Fruit fly (Drosophila melanogaster) whole organism, embryonic: Measurements from ENCODE around the gene CCHa2.

Source experiments
- Adf1 ChIP-seq: fragments of 200-800 bp; sonication (Bioruptor generic); IDR thresholded peaks from 2 replicates; pipeline ENCODE4 v1.3.6; 2022; ENCODE audit warnings: missing biosample characterization, missing genetic modification characterization
- Antp ChIP-seq: fragments of 200-800 bp; sonication (Bioruptor generic); optimal IDR thresholded peaks from 3 replicates; lab custom pipeline; 2016; ENCODE audit warnings: missing biosample characterization, missing genetic modification characterization
- CG10147 ChIP-seq: fragments of 200-800 bp; sonication (Bioruptor generic); optimal IDR thresholded peaks from 2 replicates; lab custom pipeline; 2019; ENCODE audit warnings: missing biosample characterization, mild to moderate bottlenecking, missing genetic modification characterization, moderate library complexity
- CG10209 ChIP-seq: fragments of 200-800 bp; sonication (Bioruptor generic); optimal IDR thresholded peaks from 3 replicates; lab custom pipeline; 2017; ENCODE audit warnings: missing biosample characterization, mild to moderate bottlenecking, missing genetic modification characterization, missing genetic modification reagents
- CG12071 ChIP-seq: fragments of 200-800 bp; sonication (Bioruptor generic); optimal IDR thresholded peaks from 3 replicates; lab custom pipeline; 2018; ENCODE audit warnings: missing biosample characterization, mild to moderate bottlenecking, missing genetic modification characterization
- CG13123 ChIP-seq: fragments of 200-800 bp; sonication (Bioruptor generic); optimal IDR thresholded peaks from 2 replicates; lab custom pipeline; 2016; ENCODE audit warnings: missing biosample characterization, missing genetic modification characterization
- CG13296 ChIP-seq: fragments of 200-800 bp; sonication (Bioruptor generic); optimal IDR thresholded peaks from 3 replicates; lab custom pipeline; 2018; ENCODE audit warnings: missing biosample characterization, mild to moderate bottlenecking, missing genetic modification characterization
- CG13424 ChIP-seq: fragments of 200-800 bp; sonication (Bioruptor generic); optimal IDR thresholded peaks from 2 replicates; lab custom pipeline; 2019; ENCODE audit warnings: missing biosample characterization, mild to moderate bottlenecking, missing genetic modification characterization, moderate library complexity
- CG14860 ChIP-seq: fragments of 200-800 bp; sonication (Bioruptor generic); IDR thresholded peaks from 3 replicates; pipeline ENCODE4 v1.3.6; 2022; ENCODE audit warnings: missing biosample characterization, missing genetic modification characterization; ENCODE audit not compliant: partially characterized antibody
- CG14965 ChIP-seq: fragments of 200-800 bp; sonication (Bioruptor generic); optimal IDR thresholded peaks from 2 replicates; lab custom pipeline; 2016; ENCODE audit warnings: missing biosample characterization, missing genetic modification characterization, borderline replicate concordance
- CG15011 ChIP-seq: fragments of 200-800 bp; sonication (Bioruptor generic); optimal IDR thresholded peaks from 3 replicates; lab custom pipeline; 2018; ENCODE audit warnings: missing biosample characterization, mild to moderate bottlenecking, missing genetic modification characterization
- CG1602 ChIP-seq: fragments of 200-800 bp; sonication (Bioruptor generic); optimal IDR thresholded peaks from 3 replicates; lab custom pipeline; 2016; ENCODE audit warnings: missing biosample characterization, missing genetic modification characterization
- CG2889 ChIP-seq: fragments of 200-800 bp; sonication (Bioruptor generic); IDR thresholded peaks from 3 replicates; pipeline ENCODE4 v1.3.6; 2022; ENCODE audit warnings: missing biosample characterization, missing genetic modification characterization
- CG34376 ChIP-seq: fragments of 200-800 bp; sonication (Bioruptor generic); optimal IDR thresholded peaks from 2 replicates; lab custom pipeline; 2018; ENCODE audit warnings: missing biosample characterization, mild to moderate bottlenecking, missing genetic modification characterization
- CG4282 ChIP-seq: fragments of 200-800 bp; sonication (Bioruptor generic); optimal IDR thresholded peaks from 2 replicates; lab custom pipeline; 2016; ENCODE audit warnings: missing biosample characterization, missing genetic modification characterization
- CG4854 ChIP-seq: fragments of 200-800 bp; sonication (Bioruptor generic); optimal IDR thresholded peaks from 2 replicates; lab custom pipeline; 2016; ENCODE audit warnings: missing biosample characterization, missing genetic modification characterization, inconsistent platforms
- CG5953 ChIP-seq: fragments of 200-800 bp; sonication (Bioruptor generic); IDR thresholded peaks from 2 replicates; pipeline ENCODE4 v1.3.6; 2022; ENCODE audit warnings: missing biosample characterization, missing genetic modification characterization
- CG8924 ChIP-seq: fragments of 200-800 bp; optimal IDR thresholded peaks from 3 replicates; lab custom pipeline; 2019; ENCODE audit warnings: missing biosample characterization, mild to moderate bottlenecking, missing genetic modification characterization, moderate library complexity
- CG8944 ChIP-seq: fragments of 200-800 bp; sonication (Bioruptor generic); optimal IDR thresholded peaks from 3 replicates; lab custom pipeline; 2016; ENCODE audit warnings: missing biosample characterization, missing genetic modification characterization
- CkIIα-i1 ChIP-seq: fragments of 200-800 bp; sonication (Bioruptor generic); IDR thresholded peaks from 2 replicates; pipeline ENCODE4 v1.3.6; 2022; ENCODE audit warnings: missing biosample characterization, missing genetic modification characterization
- CoRest ChIP-seq: fragments of 200-800 bp; sonication (Bioruptor generic); optimal IDR thresholded peaks from 3 replicates; lab custom pipeline; 2018; ENCODE audit warnings: missing biosample characterization, mild to moderate bottlenecking, missing genetic modification characterization, moderate library complexity
- D ChIP-seq, 2 experiments: fragments of 200-800 bp in 1 of 2; fragments of >200 bp in 1 of 2; sonication (Bioruptor generic) in 1 of 2; optimal IDR thresholded peaks; 2 replicates in 1 of 2; 3 replicates in 1 of 2; lab custom pipeline; 2017; ENCODE audit warnings: mild to moderate bottlenecking in 1 of 2, missing biosample characterization in 1 of 2, missing genetic modification characterization in 1 of 2, missing genetic modification reagents in 1 of 2
- E2f2 ChIP-seq: fragments of 200-800 bp; sonication (Bioruptor generic); IDR thresholded peaks from 2 replicates; pipeline ENCODE4 v1.3.6; 2022; ENCODE audit warnings: missing biosample characterization, missing genetic modification characterization
- Eip74EF ChIP-seq, 2 experiments: fragments of 200-800 bp in 1 of 2; fragments of >200 bp in 1 of 2; sonication (Bioruptor generic) in 1 of 2; optimal IDR thresholded peaks; 2 replicates each; lab custom pipeline; 2017 to 2019; ENCODE audit warnings: missing biosample characterization in 2 of 2, missing genetic modification characterization in 2 of 2, mild to moderate bottlenecking in 1 of 2, moderate library complexity in 1 of 2
- Ets97D ChIP-seq: fragments of 200-800 bp; sonication (Bioruptor generic); optimal IDR thresholded peaks from 3 replicates; lab custom pipeline; 2016; ENCODE audit warnings: missing biosample characterization, missing genetic modification characterization
- HLHmδ ChIP-seq: fragments of 200-800 bp; sonication (Bioruptor generic); optimal IDR thresholded peaks from 2 replicates; lab custom pipeline; 2018; ENCODE audit warnings: missing biosample characterization, mild to moderate bottlenecking, missing genetic modification characterization, moderate library complexity
- Nf-YC ChIP-seq: fragments of 200-800 bp; optimal IDR thresholded peaks from 3 replicates; lab custom pipeline; 2019; ENCODE audit warnings: missing biosample characterization, mild to moderate bottlenecking, missing genetic modification characterization, moderate library complexity
- Side ChIP-seq: fragments of 200-800 bp; sonication (Bioruptor generic); optimal IDR thresholded peaks from 2 replicates; lab custom pipeline; 2016; ENCODE audit warnings: missing biosample characterization, missing genetic modification characterization
- Spps ChIP-seq: fragments of 200-800 bp; sonication (Bioruptor generic); optimal IDR thresholded peaks from 2 replicates; lab custom pipeline; 2018; ENCODE audit warnings: missing biosample characterization, mild to moderate bottlenecking, missing genetic modification characterization
- Stat92E ChIP-seq, 3 experiments: fragments of >200 bp in 2 of 3; fragments of 200-800 bp in 1 of 3; sonication (Bioruptor generic) in 1 of 3; optimal IDR thresholded peaks; 2 replicates each; lab custom pipeline; 2017 to 2019; ENCODE audit warnings: missing biosample characterization in 3 of 3, missing genetic modification characterization in 3 of 3, mild to moderate bottlenecking in 1 of 3, moderate library complexity in 1 of 3
- Trl ChIP-seq, 3 experiments: fragments of >200 bp in 2 of 3; fragments of 200-800 bp in 1 of 3; sonication (Bioruptor generic) in 1 of 3; optimal IDR thresholded peaks; 2 replicates in 1 of 3; 3 replicates in 2 of 3; lab custom pipeline; 2016 to 2017; ENCODE audit warnings: missing biosample characterization in 1 of 3, missing genetic modification characterization in 1 of 3
- Xrp1 ChIP-seq: fragments of 200-800 bp; sonication (Bioruptor generic); IDR thresholded peaks from 2 replicates; pipeline ENCODE4 v1.3.6; 2022; ENCODE audit warnings: missing biosample characterization, missing genetic modification characterization
- ac ChIP-seq: fragments of 200-800 bp; sonication (Bioruptor generic); optimal IDR thresholded peaks from 3 replicates; lab custom pipeline; 2017; ENCODE audit warnings: missing biosample characterization, mild to moderate bottlenecking, missing genetic modification characterization
- aop ChIP-seq: fragments of 200-800 bp; sonication (Bioruptor generic); IDR thresholded peaks from 2 replicates; pipeline ENCODE4 v1.3.6; 2022; ENCODE audit warnings: missing biosample characterization, missing genetic modification characterization
- chinmo ChIP-seq: fragments of 200-800 bp; sonication (Bioruptor generic); IDR thresholded peaks from 4 replicates; pipeline ENCODE4 v1.3.6; 2022; ENCODE audit warnings: missing biosample characterization, missing genetic modification characterization; ENCODE audit not compliant: partially characterized antibody
- eyg ChIP-seq: fragments of 200-800 bp; sonication (Bioruptor generic); optimal IDR thresholded peaks from 3 replicates; lab custom pipeline; 2016; ENCODE audit warnings: missing biosample characterization, missing genetic modification characterization
- fd102C ChIP-seq: fragments of 200-800 bp; sonication (Bioruptor generic); optimal IDR thresholded peaks from 2 replicates; lab custom pipeline; 2018; ENCODE audit warnings: missing biosample characterization, mild to moderate bottlenecking, missing genetic modification characterization, moderate library complexity
- fd3F ChIP-seq: fragments of 200-800 bp; sonication (Bioruptor generic); optimal IDR thresholded peaks from 2 replicates; lab custom pipeline; 2018; ENCODE audit warnings: missing biosample characterization, mild to moderate bottlenecking, missing genetic modification characterization, moderate library complexity
- fd64A ChIP-seq: fragments of 200-800 bp; sonication (Bioruptor generic); optimal IDR thresholded peaks from 3 replicates; lab custom pipeline; 2018; ENCODE audit warnings: missing biosample characterization, mild to moderate bottlenecking, missing genetic modification characterization
- fd96Cb ChIP-seq: fragments of 200-800 bp; sonication (Bioruptor generic); optimal IDR thresholded peaks from 2 replicates; lab custom pipeline; 2018; ENCODE audit warnings: missing biosample characterization, mild to moderate bottlenecking, missing genetic modification characterization, moderate library complexity
- ftz-f1 ChIP-seq: fragments of 200-800 bp; sonication (Bioruptor generic); optimal IDR thresholded peaks from 2 replicates; lab custom pipeline; 2016; ENCODE audit warnings: missing biosample characterization, missing genetic modification characterization
- gcm ChIP-seq: fragments of 200-800 bp; sonication (Bioruptor generic); optimal IDR thresholded peaks from 2 replicates; lab custom pipeline; 2019; ENCODE audit warnings: missing biosample characterization, mild to moderate bottlenecking, missing genetic modification characterization, moderate library complexity
- gem ChIP-seq: fragments of 200-800 bp; sonication (Bioruptor generic); optimal IDR thresholded peaks from 2 replicates; lab custom pipeline; 2019; ENCODE audit warnings: missing biosample characterization, mild to moderate bottlenecking, missing genetic modification characterization, moderate library complexity
- klu ChIP-seq: fragments of 200-800 bp; sonication (Bioruptor generic); IDR thresholded peaks from 2 replicates; pipeline ENCODE4 v1.3.6; 2022; ENCODE audit warnings: missing biosample characterization, missing genetic modification characterization
- sd ChIP-seq: fragments of 200-800 bp; sonication (Bioruptor generic); optimal IDR thresholded peaks from 3 replicates; lab custom pipeline; 2018; ENCODE audit warnings: missing biosample characterization, mild to moderate bottlenecking, missing genetic modification characterization, moderate library complexity
- sens-2 ChIP-seq: fragments of 200-800 bp; sonication (Bioruptor generic); IDR thresholded peaks from 2 replicates; pipeline ENCODE4 v1.3.6; 2022; ENCODE audit warnings: missing biosample characterization, missing genetic modification characterization
- sim ChIP-seq: fragments of 200-800 bp; sonication (Bioruptor generic); IDR thresholded peaks from 2 replicates; pipeline ENCODE4 v1.3.6; 2022; ENCODE audit warnings: missing biosample characterization, missing genetic modification characterization
- unc-4 ChIP-seq: fragments of 200-800 bp; sonication (Bioruptor generic); IDR thresholded peaks from 2 replicates; pipeline ENCODE4 v1.3.6; 2022; ENCODE audit warnings: missing biosample characterization, missing genetic modification characterization; ENCODE audit not compliant: partially characterized antibody
- wdn ChIP-seq: fragments of 200-800 bp; sonication (Bioruptor generic); IDR thresholded peaks from 2 replicates; pipeline ENCODE4 v1.3.6; 2022; ENCODE audit warnings: missing biosample characterization, missing genetic modification characterization

CCHa2 gene

dm6 chr3R:13404841-13405441, 9.9 kb upstream of the CCHa2 start, which contains the start of gene yellow-e3 (continued):
- TF ChIP-seq CG34376 (no peak), CG12071 (GFP tag; lab: Kevin White, UChicago) (no peak), gcm (GFP tag; lab: Kevin White, UChicago) (peak; percentile 29), D (optimal IDR thresholded peaks at IDR 0.05; lab: Kevin White, UChicago) (no peak), D (GFP tag; optimal IDR thresholded peaks at IDR 0.05; lab: Kevin White, UChicago) (peak; percentile 7), klu (GFP tag; lab: Robert Waterston, UW) (no peak), CG4854 (GFP tag; lab: Kevin White, UChicago) (no peak), CG2889 (GFP tag; lab: Robert Waterston, UW) (no peak), Adf1 (no peak), CG13424 (tag; lab: Kevin White, UChicago) (no peak), fd3F (no peak), E2f2 (GFP tag; lab: Robert Waterston, UW) (no peak), eyg (GFP tag; lab: Kevin White, UChicago) (no peak), CG10209 (GFP tag; lab: Kevin White, UChicago) (no peak), Trl (optimal IDR thresholded peaks at IDR 0.05; lab: Kevin White, UChicago) (no peak), Trl (GFP tag; optimal IDR thresholded peaks at IDR 0.05; lab: Kevin White, UChicago) (no peak), CG15011 (GFP tag; lab: Kevin White, UChicago) (no peak), Ets97D (GFP tag; lab: Kevin White, UChicago) (no peak), unc-4 (GFP tag; lab: Robert Waterston, UW) (no peak), CG8924 (peak; percentile 64), CG14965 (GFP tag; lab: Kevin White, UChicago) (no peak), CG4282 (GFP tag; lab: Kevin White, UChicago) (no peak), Nf-YC (no peak), CG8944 (no peak), CkIIα-i1 (no peak), CG14860 (GFP tag; lab: Robert Waterston, UW) (no peak), CoRest (peak; percentile 25), Antp (GFP tag; lab: Kevin White, UChicago) (no peak), ac (GFP tag; lab: Kevin White, UChicago) (peak; percentile 42), ftz-f1 (no peak), aop (GFP tag; lab: Robert Waterston, UW) (no peak), Eip74EF (GFP tag; optimal IDR thresholded peaks at IDR 0.05; lab: Kevin White, UChicago) (no peak), Spps (tag; lab: Kevin White, UChicago) (peak; percentile 43), sens-2 (GFP tag; lab: Robert Waterston, UW) (no peak), Stat92E (GFP tag; optimal IDR thresholded peaks at IDR 0.05; lab: Kevin White, UChicago) (no peak), sim (no peak), sd (tag; lab: Kevin White, UChicago) (no peak), fd64A (GFP tag; lab: Kevin White, UChicago) (no peak), gem (peak; percentile 65), HLHmδ (GFP tag; lab: Kevin White, UChicago) (no peak), CG13296 (GFP tag; lab: Kevin White, UChicago) (no peak), wdn (no peak), fd102C (GFP tag; lab: Kevin White, UChicago) (peak; percentile 64), CG5953 (no peak), CG10147 (GFP tag; lab: Kevin White, UChicago) (no peak), CG13123 (no peak), chinmo (GFP tag; lab: Robert Waterston, UW) (no peak), Side (no peak), Xrp1 (GFP tag; lab: Robert Waterston, UW) (peak; percentile 72), fd96Cb (tag; lab: Kevin White, UChicago) (peak; percentile 20), CG1602 (GFP tag; lab: Kevin White, UChicago) (peak; percentile 14)
